Fruit fly (Drosophila melanogaster): Measurements from ENCODE around the gene CG4074.

- TF ChIP-seq EcR (GFP tag; optimal IDR thresholded peaks at IDR 0.05) (peak; percentile 93), CG32121 (GFP tag; IDR thresholded peaks at IDR 0.05) (no peak), CG8159 (tag; optimal IDR thresholded peaks at IDR 0.05) (no peak), CG17806 (tag; optimal IDR thresholded peaks at IDR 0.05) (no peak), CG13204 (GFP tag; optimal IDR thresholded peaks at IDR 0.05) (no peak), CG9948 (tag; optimal IDR thresholded peaks at IDR 0.05) (no peak), rn (GFP tag; IDR thresholded peaks at IDR 0.05) (no peak), CG8301 (tag; optimal IDR thresholded peaks at IDR 0.05) (no peak), Snoo (tag; optimal IDR thresholded peaks at IDR 0.05) (no peak), CG4496 (GFP tag; IDR thresholded peaks at IDR 0.05) (no peak), CG15710 (tag; optimal IDR thresholded peaks at IDR 0.05) (no peak)
Observed at dm6 chr3L:20769350-20769749, at the start of gene CG4074, which contains the start of gene CG4186.

All from whole organism, pupa.